Fruit fly (Drosophila melanogaster): ENCODE measurements around the gene Polr2B.

The Polr2B gene

DNA sequence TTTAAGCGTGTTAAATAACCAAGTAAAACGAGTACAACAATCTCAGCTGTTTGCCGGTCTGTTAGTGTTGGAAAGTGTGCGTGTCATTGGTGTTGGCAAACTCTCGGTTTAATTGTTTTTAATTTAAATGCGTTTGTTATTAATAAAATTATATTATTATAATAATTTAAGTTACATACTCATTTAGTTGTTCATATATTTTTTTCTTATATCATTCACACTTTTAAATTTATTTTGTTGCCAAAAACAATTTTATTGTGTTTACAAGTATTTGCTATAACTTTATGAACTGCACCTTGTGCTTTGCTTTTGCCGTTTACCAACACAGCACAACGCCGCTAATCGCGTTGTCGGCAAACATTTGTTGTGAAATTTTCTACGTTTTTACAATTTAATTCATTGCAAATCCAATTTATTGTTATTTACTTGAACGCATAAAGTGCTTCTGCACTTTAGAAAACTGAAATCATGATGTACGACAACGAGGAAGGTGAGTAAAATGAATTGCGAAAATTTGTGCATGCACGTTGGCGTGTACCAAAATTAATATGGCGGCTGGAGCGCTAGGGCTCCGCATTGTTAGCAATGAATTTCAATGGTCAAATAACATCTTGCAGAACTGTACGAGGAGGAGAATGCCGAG lies at the start of gene Polr2B, which contains the start of gene 140up:
Gene Polr2B (plus strand): TSS at position 313 of the 643 bp plus-strand sequence.
Gene 140up (minus strand): TSS at position 70 of the 643 bp plus-strand sequence.
- TF ChIP-seq Myc (optimal IDR thresholded peaks at IDR 0.05) (no peak), ttk (optimal IDR thresholded peaks at IDR 0.05) (no peak), h (optimal IDR thresholded peaks at IDR 0.05) (peak; percentile 25), Sin3A (optimal IDR thresholded peaks at IDR 0.05) (no peak), insv (optimal IDR thresholded peaks at IDR 0.05) (no peak)

DNA sequence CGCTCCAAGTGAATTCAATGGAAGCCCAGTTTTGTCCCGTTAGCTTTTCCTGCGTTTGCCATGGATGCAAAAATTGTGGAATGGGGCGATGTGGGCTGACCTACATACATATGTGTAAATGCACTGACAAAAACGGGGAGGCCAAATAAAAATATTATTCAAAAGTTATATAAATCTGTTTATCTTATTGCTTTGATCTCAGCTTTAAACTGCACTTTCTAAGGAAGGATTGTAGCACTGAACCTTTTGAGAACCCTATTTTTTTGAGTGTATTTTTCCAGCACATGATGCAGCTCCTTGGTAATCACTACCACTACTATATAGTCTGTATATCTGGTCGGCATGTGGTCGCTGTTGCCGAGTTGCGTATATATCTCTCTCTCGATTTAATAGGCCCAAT lies 48.6 kb upstream of the Polr2B start:
- no peak for TF ChIP-seq psq (optimal IDR thresholded peaks at IDR 0.05)
- no peak for TF ChIP-seq insv (optimal IDR thresholded peaks at IDR 0.05)
- no peak for TF ChIP-seq Myc (optimal IDR thresholded peaks at IDR 0.05)
- no peak for TF ChIP-seq ttk (optimal IDR thresholded peaks at IDR 0.05)
- TF ChIP-seq h (optimal IDR thresholded peaks at IDR 0.05), result no peak
- no peak for TF ChIP-seq Sin3A (optimal IDR thresholded peaks at IDR 0.05)

dm6 chr3R:14081526-14081925 lies 44.1 kb upstream of the Polr2B start:
- TF ChIP-seq ttk (optimal IDR thresholded peaks at IDR 0.05) (no peak), psq (optimal IDR thresholded peaks at IDR 0.05) (no peak), insv (optimal IDR thresholded peaks at IDR 0.05) (no peak), h (optimal IDR thresholded peaks at IDR 0.05) (no peak), Myc (optimal IDR thresholded peaks at IDR 0.05) (no peak), Sin3A (optimal IDR thresholded peaks at IDR 0.05) (no peak)

DNA sequence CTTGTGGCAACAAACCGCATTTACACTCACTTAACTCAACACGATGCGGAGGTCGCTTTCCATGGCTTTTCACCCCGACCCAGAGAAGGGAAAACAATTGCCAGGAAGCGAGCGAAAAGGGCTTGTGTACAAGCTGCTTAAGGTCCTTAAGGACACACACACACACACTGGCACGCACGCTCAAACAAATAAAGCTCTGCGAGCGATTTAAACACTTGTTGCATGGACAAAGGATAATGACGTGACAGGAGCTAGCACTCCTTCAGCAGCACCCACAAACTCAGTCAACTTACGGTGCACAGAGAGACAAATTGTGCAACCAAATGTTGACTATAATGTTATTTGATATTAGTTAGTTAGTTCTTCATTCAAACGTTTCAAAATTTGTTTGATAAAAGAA lies 40.0 kb upstream of the Polr2B start:
- TF ChIP-seq psq (optimal IDR thresholded peaks at IDR 0.05) (no peak), h (optimal IDR thresholded peaks at IDR 0.05) (no peak), ttk (optimal IDR thresholded peaks at IDR 0.05) (no peak), Sin3A (optimal IDR thresholded peaks at IDR 0.05) (no peak), insv (optimal IDR thresholded peaks at IDR 0.05) (no peak), Myc (optimal IDR thresholded peaks at IDR 0.05) (no peak)

DNA sequence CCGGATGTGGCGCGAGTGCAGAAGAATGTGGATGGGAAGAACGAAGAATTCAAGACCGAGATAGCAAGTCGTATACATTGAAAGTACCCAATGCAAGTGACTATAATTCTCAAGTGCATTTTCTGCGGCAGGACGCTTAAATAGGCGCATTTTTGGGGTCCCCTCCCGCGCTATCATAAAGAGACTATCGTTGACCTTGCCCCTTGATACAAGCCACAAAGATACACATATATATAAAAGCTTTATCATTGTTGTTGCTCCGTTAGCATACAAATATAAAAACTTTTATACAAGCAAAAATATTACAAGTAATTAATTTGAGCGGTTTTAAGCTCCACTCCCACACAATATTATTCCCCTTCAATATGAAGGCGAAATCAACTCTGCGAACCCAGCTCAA lies 37.4 kb upstream of the Polr2B start:
- TF ChIP-seq h (optimal IDR thresholded peaks at IDR 0.05), result no peak
- no peak for TF ChIP-seq psq (optimal IDR thresholded peaks at IDR 0.05)
- TF ChIP-seq Myc (optimal IDR thresholded peaks at IDR 0.05), result no peak
- TF ChIP-seq Sin3A (optimal IDR thresholded peaks at IDR 0.05), result no peak
- no peak for TF ChIP-seq ttk (optimal IDR thresholded peaks at IDR 0.05)
- TF ChIP-seq insv (optimal IDR thresholded peaks at IDR 0.05), result no peak

DNA sequence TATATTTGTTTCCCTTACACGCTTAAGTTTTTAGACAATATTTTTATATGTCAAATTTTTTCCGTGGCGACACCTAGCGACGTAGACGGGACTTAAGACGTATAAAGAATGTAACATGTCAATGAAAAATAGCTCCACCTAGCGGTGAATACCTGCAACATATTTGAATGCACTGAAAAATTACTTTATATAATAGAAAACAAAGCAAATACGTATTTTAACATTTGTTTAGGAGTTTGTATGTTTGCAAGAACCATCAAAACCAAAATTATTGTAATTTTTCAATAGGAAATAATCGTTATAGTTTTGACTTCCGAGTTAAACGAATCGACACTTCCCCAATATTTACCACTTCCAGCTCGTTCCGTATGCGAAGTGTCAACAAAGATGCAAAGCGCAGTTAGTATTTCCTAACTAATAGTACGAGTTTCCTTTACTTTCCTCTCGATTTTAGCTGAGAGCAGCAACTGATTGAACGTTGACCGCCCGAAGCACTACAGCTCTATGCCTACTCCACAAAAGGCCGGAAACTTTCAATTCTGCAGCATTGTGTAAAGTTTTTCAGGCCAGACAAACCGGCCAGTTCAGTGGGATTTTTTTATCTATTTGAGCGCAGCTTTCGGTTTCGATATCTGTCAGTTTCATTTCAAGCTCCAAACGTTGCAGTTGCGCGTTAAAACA lies 36.6 kb upstream of the Polr2B start, which contains the start of gene Npc2b:
Gene Npc2b (plus strand): TSS at position 631 of the 681 bp plus-strand sequence.
- no peak for TF ChIP-seq h (optimal IDR thresholded peaks at IDR 0.05)
- TF ChIP-seq insv (optimal IDR thresholded peaks at IDR 0.05), result no peak
- no peak for TF ChIP-seq Myc (optimal IDR thresholded peaks at IDR 0.05)
- TF ChIP-seq ttk (optimal IDR thresholded peaks at IDR 0.05), result no peak
- no peak for TF ChIP-seq Sin3A (optimal IDR thresholded peaks at IDR 0.05)
- TF ChIP-seq psq (optimal IDR thresholded peaks at IDR 0.05), result no peak

- TF ChIP-seq insv (optimal IDR thresholded peaks at IDR 0.05) (no peak), psq (optimal IDR thresholded peaks at IDR 0.05) (no peak), ttk (optimal IDR thresholded peaks at IDR 0.05) (no peak), Myc (optimal IDR thresholded peaks at IDR 0.05) (no peak)
Measured at dm6 chr3R:14095428-14095827, 30.2 kb upstream of the Polr2B start.

dm6 chr3R:14095916-14096315 lies 29.7 kb upstream of the Polr2B start:
- TF ChIP-seq insv (optimal IDR thresholded peaks at IDR 0.05) (no peak), ttk (optimal IDR thresholded peaks at IDR 0.05) (no peak), psq (optimal IDR thresholded peaks at IDR 0.05) (no peak), h (optimal IDR thresholded peaks at IDR 0.05) (no peak), Sin3A (optimal IDR thresholded peaks at IDR 0.05) (no peak), Myc (optimal IDR thresholded peaks at IDR 0.05) (no peak)

dm6 chr3R:14096792-14097191 lies 28.8 kb upstream of the Polr2B start, which contains the start of gene CCHa1:
CCHa1 (minus strand) TSS chr3R:14096835.
- no peak for TF ChIP-seq ttk (optimal IDR thresholded peaks at IDR 0.05)
- no peak for TF ChIP-seq h (optimal IDR thresholded peaks at IDR 0.05)
- TF ChIP-seq Myc (optimal IDR thresholded peaks at IDR 0.05), result no peak
- no peak for TF ChIP-seq psq (optimal IDR thresholded peaks at IDR 0.05)
- no peak for TF ChIP-seq Sin3A (optimal IDR thresholded peaks at IDR 0.05)
- no peak for TF ChIP-seq insv (optimal IDR thresholded peaks at IDR 0.05)

- TF ChIP-seq ttk (optimal IDR thresholded peaks at IDR 0.05) (no peak), Myc (optimal IDR thresholded peaks at IDR 0.05) (no peak), h (optimal IDR thresholded peaks at IDR 0.05) (no peak), Sin3A (optimal IDR thresholded peaks at IDR 0.05) (no peak), insv (optimal IDR thresholded peaks at IDR 0.05) (no peak), psq (optimal IDR thresholded peaks at IDR 0.05) (no peak)
Measured at dm6 chr3R:14097980-14098379, 27.6 kb upstream of the Polr2B start, which contains the start of gene CG9920. CG9920 (minus strand) TSS chr3R:14098080.

DNA sequence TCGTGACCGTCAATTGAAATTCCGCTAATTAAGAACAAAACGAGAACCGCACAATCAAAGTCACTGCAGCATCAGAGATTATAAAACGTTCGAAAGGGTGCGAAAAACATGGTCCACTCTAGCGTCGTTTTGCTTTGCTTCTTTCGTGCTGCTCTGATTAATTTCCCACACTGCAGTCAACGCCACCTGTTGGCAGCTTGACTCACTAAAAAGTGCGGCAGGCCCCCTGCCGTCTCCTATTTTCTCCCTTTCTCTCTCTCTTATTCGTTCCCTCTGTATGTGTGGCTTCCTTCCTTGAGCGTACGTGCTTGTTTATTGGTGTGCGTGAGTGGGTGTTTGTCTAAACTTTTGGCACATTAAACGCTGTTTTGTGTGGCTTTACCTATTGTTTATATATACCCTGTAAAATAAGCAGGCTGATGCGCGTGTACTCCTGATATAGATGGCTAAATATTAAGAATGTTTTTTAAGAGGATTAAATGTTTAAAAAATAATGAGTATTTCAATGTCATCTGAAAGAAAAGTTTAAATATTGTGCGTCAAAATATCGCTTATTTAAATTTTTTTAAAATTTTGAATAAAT lies 27.0 kb upstream of the Polr2B start:
- no peak for TF ChIP-seq Myc (optimal IDR thresholded peaks at IDR 0.05)
- no peak for TF ChIP-seq insv (optimal IDR thresholded peaks at IDR 0.05)
- TF ChIP-seq h (optimal IDR thresholded peaks at IDR 0.05), result no peak
- no peak for TF ChIP-seq Sin3A (optimal IDR thresholded peaks at IDR 0.05)
- TF ChIP-seq psq (optimal IDR thresholded peaks at IDR 0.05), result no peak
- TF ChIP-seq ttk (optimal IDR thresholded peaks at IDR 0.05), result no peak

DNA sequence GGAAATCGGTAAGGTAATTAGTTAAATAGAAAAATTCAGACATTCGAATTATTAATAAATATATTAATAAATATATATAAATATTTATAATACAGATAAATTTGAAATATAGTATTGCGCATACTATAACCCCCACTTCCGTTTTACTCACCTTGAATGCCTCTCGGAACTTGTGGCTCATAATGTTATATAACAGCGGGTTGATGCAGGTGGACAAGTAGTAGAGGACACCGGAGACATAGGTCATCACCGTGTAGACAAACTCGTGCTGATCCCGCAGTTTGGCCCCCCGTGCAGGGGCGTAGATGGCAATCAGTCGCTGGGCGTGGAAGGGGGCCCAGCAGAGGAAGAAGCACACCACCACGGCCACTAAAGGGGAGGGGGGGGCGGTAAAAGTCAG lies 24.6 kb upstream of the Polr2B start:
- TF ChIP-seq psq (optimal IDR thresholded peaks at IDR 0.05), result no peak
- no peak for TF ChIP-seq h (optimal IDR thresholded peaks at IDR 0.05)
